Worm (Caenorhabditis elegans) whole organism, mixed stage, embryonic: Measurements from ENCODE around the gene srpa-72.

Experiments
- bed-3 ChIP-seq: fragments of 200-800 bp; sonication (Bioruptor generic); optimal IDR thresholded peaks from 3 replicates; lab custom pipeline; 2018; ENCODE audit warnings: mild to moderate bottlenecking, missing genetic modification characterization, moderate library complexity, missing compliant biosample characterization
- ceh-83 ChIP-seq: fragments of 200-800 bp; sonication (Bioruptor generic); optimal IDR thresholded peaks from 2 replicates; lab custom pipeline; 2018; ENCODE audit warnings: mild to moderate bottlenecking, missing genetic modification characterization, missing compliant biosample characterization
- ces-1 ChIP-seq: fragments of 150-350 bp; optimal IDR thresholded peaks from 2 replicates; lab custom pipeline; 2014; ENCODE audit warnings: missing biosample characterization, missing genetic modification reagents, missing genetic modification characterization
- elt-3 ChIP-seq: fragments of 150-350 bp; optimal IDR thresholded peaks from 2 replicates; lab custom pipeline; 2014; ENCODE audit warnings: missing biosample characterization, missing genetic modification characterization
- lin-13 ChIP-seq: fragments of 150-350 bp; optimal IDR thresholded peaks from 2 replicates; lab custom pipeline; 2014; ENCODE audit warnings: missing biosample characterization, missing genetic modification characterization
- lsy-2 ChIP-seq: fragments of 150-350 bp; optimal IDR thresholded peaks from 2 replicates; lab custom pipeline; 2014; ENCODE audit warnings: missing biosample characterization, missing genetic modification characterization
- nhr-76 ChIP-seq: sonication (generic microtip); optimal IDR thresholded peaks from 2 replicates; lab custom pipeline; 2017; ENCODE audit warnings: missing biosample characterization, missing genetic modification characterization
- snpc-4 ChIP-seq: fragments of 150-350 bp; optimal IDR thresholded peaks from 2 replicates; lab custom pipeline; 2014; ENCODE audit warnings: missing biosample characterization, missing genetic modification characterization
- unc-39 ChIP-seq: fragments of 150-350 bp; optimal IDR thresholded peaks from 2 replicates; lab custom pipeline; 2014; ENCODE audit warnings: missing biosample characterization, missing genetic modification characterization
- unc-62 ChIP-seq: fragments of 150-350 bp; optimal IDR thresholded peaks from 2 replicates; lab custom pipeline; 2014; ENCODE audit warnings: missing biosample characterization, missing genetic modification reagents, missing genetic modification characterization
- ztf-11 ChIP-seq: fragments of 150-350 bp; optimal IDR thresholded peaks from 2 replicates; lab custom pipeline; 2014; ENCODE audit warnings: missing biosample characterization, missing genetic modification characterization

ce11 chrII:2804949-2805348 is 17.7 kb downstream of the srpa-72 start:
- no peak for TF ChIP-seq ztf-11 (tag; lab: Kevin White, UChicago)
- no peak for TF ChIP-seq unc-39 (tag; lab: Kevin White, UChicago)
- no peak for TF ChIP-seq elt-3 (tag; lab: Kevin White, UChicago)
- no peak for TF ChIP-seq lsy-2 (tag; lab: Kevin White, UChicago)
- TF ChIP-seq snpc-4, result no peak
- TF ChIP-seq ceh-83, result no peak
- TF ChIP-seq lin-13 (tag; lab: Kevin White, UChicago), result no peak
- TF ChIP-seq nhr-76 (tag; lab: Kevin White, UChicago), result no peak
- TF ChIP-seq ces-1 (GFP tag; lab: Kevin White, UChicago), result no peak
- no peak for TF ChIP-seq unc-62 (GFP tag; lab: Kevin White, UChicago)
- no peak for TF ChIP-seq bed-3 (GFP tag; lab: Kevin White, UChicago)
